Fruit fly (Drosophila melanogaster) whole organism, embryonic: Measurements from ENCODE around the gene CG3104.

ENCODE experiments used
- Adf1 ChIP-seq: fragments of 200-800 bp; sonication (Bioruptor generic); IDR thresholded peaks from 2 replicates; pipeline ENCODE4 v1.3.6; 2022; ENCODE audit warnings: missing biosample characterization, missing genetic modification characterization
- CG10209 ChIP-seq: fragments of 200-800 bp; sonication (Bioruptor generic); optimal IDR thresholded peaks from 3 replicates; lab custom pipeline; 2017; ENCODE audit warnings: missing biosample characterization, mild to moderate bottlenecking, missing genetic modification characterization, missing genetic modification reagents
- CG10431 ChIP-seq: fragments of 200-800 bp; sonication (Bioruptor generic); optimal IDR thresholded peaks from 3 replicates; lab custom pipeline; 2018; ENCODE audit warnings: missing biosample characterization, mild to moderate bottlenecking, missing genetic modification characterization
- CG11504 ChIP-seq: fragments of 200-800 bp; sonication (Bioruptor generic); optimal IDR thresholded peaks from 3 replicates; lab custom pipeline; 2019; ENCODE audit warnings: missing biosample characterization, mild to moderate bottlenecking, missing genetic modification characterization, moderate library complexity
- CG12219 ChIP-seq: fragments of 200-800 bp; sonication (Bioruptor generic); optimal IDR thresholded peaks from 3 replicates; lab custom pipeline; 2018; ENCODE audit warnings: missing biosample characterization, mild to moderate bottlenecking, missing genetic modification characterization
- CG12391 ChIP-seq: fragments of 200-800 bp; sonication (Bioruptor generic); optimal IDR thresholded peaks from 3 replicates; lab custom pipeline; 2018; ENCODE audit warnings: missing biosample characterization, mild to moderate bottlenecking, missing genetic modification characterization, moderate library complexity
- CG12659 ChIP-seq: fragments of 200-800 bp; sonication (Bioruptor generic); optimal IDR thresholded peaks from 3 replicates; lab custom pipeline; 2017; ENCODE audit warnings: mild to moderate bottlenecking, missing biosample characterization, missing genetic modification reagents, missing genetic modification characterization
- CG14667 ChIP-seq: fragments of 200-800 bp; sonication (Bioruptor generic); IDR thresholded peaks from 2 replicates; pipeline ENCODE4 v1.3.6; 2022; ENCODE audit warnings: missing biosample characterization, missing genetic modification characterization
- CG1602 ChIP-seq: fragments of 200-800 bp; sonication (Bioruptor generic); optimal IDR thresholded peaks from 3 replicates; lab custom pipeline; 2016; ENCODE audit warnings: missing biosample characterization, missing genetic modification characterization
- CG1603 ChIP-seq: fragments of 200-800 bp; sonication (Bioruptor generic); optimal IDR thresholded peaks from 2 replicates; lab custom pipeline; 2019; ENCODE audit warnings: missing biosample characterization, mild to moderate bottlenecking, missing genetic modification characterization, moderate library complexity
- CG17186 ChIP-seq: fragments of 200-800 bp; sonication (Bioruptor generic); optimal IDR thresholded peaks from 3 replicates; lab custom pipeline; 2017; ENCODE audit warnings: missing biosample characterization, missing genetic modification reagents, missing genetic modification characterization
- CG17912 ChIP-seq: fragments of 200-800 bp; sonication (Bioruptor generic); optimal IDR thresholded peaks from 2 replicates; lab custom pipeline; 2018; ENCODE audit warnings: missing biosample characterization, mild to moderate bottlenecking, missing genetic modification characterization
- CG2202 ChIP-seq: fragments of 200-800 bp; sonication (Bioruptor generic); optimal IDR thresholded peaks from 2 replicates; lab custom pipeline; 2018; ENCODE audit warnings: missing biosample characterization, mild to moderate bottlenecking, missing genetic modification characterization
- CG31441 ChIP-seq: fragments of 200-800 bp; sonication (Bioruptor generic); IDR thresholded peaks from 2 replicates; pipeline ENCODE4 v1.3.6; 2022; ENCODE audit warnings: missing biosample characterization, missing genetic modification characterization
- CG3163 ChIP-seq: fragments of 200-800 bp; sonication (Bioruptor generic); optimal IDR thresholded peaks from 3 replicates; lab custom pipeline; 2016; ENCODE audit warnings: missing biosample characterization, missing genetic modification characterization
- CG32532 ChIP-seq: fragments of 200-800 bp; sonication (Bioruptor generic); IDR thresholded peaks from 2 replicates; pipeline ENCODE4 v1.3.6; 2022; ENCODE audit warnings: missing biosample characterization, missing genetic modification characterization
- CG32772 ChIP-seq: fragments of 200-800 bp; sonication (Bioruptor generic); IDR thresholded peaks from 2 replicates; pipeline ENCODE4 v1.3.6; 2022; ENCODE audit warnings: missing biosample characterization, missing genetic modification characterization
- CG34224 ChIP-seq: fragments of 200-800 bp; sonication (Bioruptor generic); IDR thresholded peaks from 3 replicates; pipeline ENCODE4 v1.3.6; 2022; ENCODE audit warnings: missing biosample characterization, missing genetic modification characterization; ENCODE audit not compliant: partially characterized antibody
- CG3847 ChIP-seq: fragments of 200-800 bp; sonication (Bioruptor generic); IDR thresholded peaks from 2 replicates; pipeline ENCODE4 v1.3.6; 2022; ENCODE audit warnings: missing biosample characterization, missing genetic modification characterization
- CG4282 ChIP-seq: fragments of 200-800 bp; sonication (Bioruptor generic); optimal IDR thresholded peaks from 2 replicates; lab custom pipeline; 2016; ENCODE audit warnings: missing biosample characterization, missing genetic modification characterization
- CG5245 ChIP-seq: fragments of 200-800 bp; sonication (Bioruptor generic); optimal IDR thresholded peaks from 3 replicates; lab custom pipeline; 2016; ENCODE audit warnings: missing biosample characterization, missing genetic modification characterization
- CG7928 ChIP-seq: fragments of 200-800 bp; sonication (Bioruptor generic); optimal IDR thresholded peaks from 2 replicates; lab custom pipeline; 2017; ENCODE audit warnings: missing biosample characterization, mild to moderate bottlenecking, missing genetic modification characterization
- CG8388 ChIP-seq: fragments of 200-800 bp; sonication (Bioruptor generic); optimal IDR thresholded peaks from 2 replicates; lab custom pipeline; 2019; ENCODE audit warnings: missing biosample characterization, mild to moderate bottlenecking, missing genetic modification characterization, moderate library complexity
- CG8478 ChIP-seq: fragments of >200 bp; optimal IDR thresholded peaks from 2 replicates; lab custom pipeline; 2018
- CG8924 ChIP-seq: fragments of 200-800 bp; optimal IDR thresholded peaks from 3 replicates; lab custom pipeline; 2019; ENCODE audit warnings: missing biosample characterization, mild to moderate bottlenecking, missing genetic modification characterization, moderate library complexity
- Eip74EF ChIP-seq, 2 experiments: fragments of 200-800 bp in 1 of 2; fragments of >200 bp in 1 of 2; sonication (Bioruptor generic) in 1 of 2; optimal IDR thresholded peaks; 2 replicates each; lab custom pipeline; 2017 to 2019; ENCODE audit warnings: missing biosample characterization in 2 of 2, missing genetic modification characterization in 2 of 2, mild to moderate bottlenecking in 1 of 2, moderate library complexity in 1 of 2
- Lpt ChIP-seq: fragments of >200 bp; optimal IDR thresholded peaks from 2 replicates; lab custom pipeline; 2018; ENCODE audit warnings: missing biosample characterization, missing genetic modification characterization
- Nf-YA ChIP-seq: fragments of 200-800 bp; sonication (Bioruptor generic); IDR thresholded peaks from 2 replicates; pipeline ENCODE4 v1.3.6; 2022; ENCODE audit warnings: missing biosample characterization, missing genetic modification characterization
- Nf-YB ChIP-seq: fragments of 200-800 bp; sonication (Bioruptor generic); optimal IDR thresholded peaks from 3 replicates; lab custom pipeline; 2019; ENCODE audit warnings: missing biosample characterization, mild to moderate bottlenecking, missing genetic modification characterization, moderate library complexity
- Scr ChIP-seq: fragments of 200-800 bp; sonication (Bioruptor generic); IDR thresholded peaks from 2 replicates; pipeline ENCODE4 v1.3.6; 2022; ENCODE audit warnings: missing biosample characterization, missing genetic modification characterization; ENCODE audit not compliant: partially characterized antibody
- Sin3A ChIP-seq: fragments of >200 bp; optimal IDR thresholded peaks from 2 replicates; lab custom pipeline; 2018
- Tbp ChIP-seq: fragments of >200 bp; optimal IDR thresholded peaks from 2 replicates; lab custom pipeline; 2018; ENCODE audit warnings: missing biosample characterization, missing genetic modification characterization
- bigmax ChIP-seq: fragments of 200-800 bp; sonication (Bioruptor generic); optimal IDR thresholded peaks from 2 replicates; lab custom pipeline; 2018; ENCODE audit warnings: missing biosample characterization, mild to moderate bottlenecking, missing genetic modification characterization
- bsh ChIP-seq, 2 experiments: fragments of 200-800 bp; sonication (Bioruptor generic); optimal IDR thresholded peaks; 2 replicates each; lab custom pipeline; 2017 to 2018; ENCODE audit warnings: mild to moderate bottlenecking in 2 of 2, missing biosample characterization in 2 of 2, missing genetic modification characterization in 2 of 2, moderate library complexity in 1 of 2
- caup ChIP-seq: fragments of 200-800 bp; sonication (Bioruptor generic); optimal IDR thresholded peaks from 3 replicates; lab custom pipeline; 2017; ENCODE audit warnings: missing biosample characterization, mild to moderate bottlenecking, missing genetic modification characterization, moderate library complexity; ENCODE audit not compliant: severe bottlenecking
- chm ChIP-seq: fragments of 200-800 bp; sonication (Bioruptor generic); IDR thresholded peaks from 2 replicates; pipeline ENCODE4 v1.3.6; 2022; ENCODE audit warnings: missing biosample characterization, missing genetic modification characterization
- dmrt99B ChIP-seq: fragments of 200-800 bp; sonication (Bioruptor generic); optimal IDR thresholded peaks from 2 replicates; lab custom pipeline; 2018; ENCODE audit warnings: missing biosample characterization, mild to moderate bottlenecking, missing genetic modification characterization, moderate library complexity
- emc ChIP-seq: fragments of 200-800 bp; sonication (Bioruptor generic); optimal IDR thresholded peaks from 2 replicates; lab custom pipeline; 2016; ENCODE audit warnings: missing biosample characterization, missing genetic modification characterization
- gcm ChIP-seq: fragments of 200-800 bp; sonication (Bioruptor generic); optimal IDR thresholded peaks from 2 replicates; lab custom pipeline; 2019; ENCODE audit warnings: missing biosample characterization, mild to moderate bottlenecking, missing genetic modification characterization, moderate library complexity
- grau ChIP-seq: fragments of 200-800 bp; optimal IDR thresholded peaks from 3 replicates; lab custom pipeline; 2019; ENCODE audit warnings: missing biosample characterization, mild to moderate bottlenecking, missing genetic modification characterization, moderate library complexity
- hkb ChIP-seq, 2 experiments: fragments of 200-800 bp in 1 of 2; fragments of >200 bp in 1 of 2; sonication (Bioruptor generic) in 1 of 2; IDR thresholded peaks in 1 of 2; optimal IDR thresholded peaks in 1 of 2; 2 replicates each; pipeline versions ENCODE4 v1.3.6 to Lab custom; 2017 to 2022; ENCODE audit warnings: missing biosample characterization in 1 of 2, missing genetic modification characterization in 1 of 2
- klu ChIP-seq: fragments of 200-800 bp; sonication (Bioruptor generic); IDR thresholded peaks from 2 replicates; pipeline ENCODE4 v1.3.6; 2022; ENCODE audit warnings: missing biosample characterization, missing genetic modification characterization
- odd ChIP-seq: fragments of 200-800 bp; sonication (Bioruptor generic); optimal IDR thresholded peaks from 2 replicates; lab custom pipeline; 2017; ENCODE audit warnings: missing biosample characterization, mild to moderate bottlenecking, missing genetic modification characterization
- pita ChIP-seq: fragments of 200-800 bp; sonication (Bioruptor generic); optimal IDR thresholded peaks from 2 replicates; lab custom pipeline; 2017; ENCODE audit warnings: missing biosample characterization, mild to moderate bottlenecking, missing genetic modification characterization
- sisA ChIP-seq: fragments of 200-800 bp; sonication (Bioruptor generic); IDR thresholded peaks from 2 replicates; pipeline ENCODE4 v1.3.6; 2022; ENCODE audit warnings: missing biosample characterization, missing genetic modification characterization
- tap ChIP-seq: fragments of 200-800 bp; optimal IDR thresholded peaks from 3 replicates; lab custom pipeline; 2019; ENCODE audit warnings: missing biosample characterization, mild to moderate bottlenecking, missing genetic modification characterization, moderate library complexity
- tna ChIP-seq: fragments of 200-800 bp; sonication (Bioruptor generic); IDR thresholded peaks from 2 replicates; pipeline ENCODE4 v1.3.6; 2022; ENCODE audit warnings: missing biosample characterization, missing genetic modification characterization; ENCODE audit not compliant: partially characterized antibody
- zen ChIP-seq: fragments of 200-800 bp; sonication (Bioruptor generic); optimal IDR thresholded peaks from 3 replicates; lab custom pipeline; 2018; ENCODE audit warnings: missing biosample characterization, mild to moderate bottlenecking, missing genetic modification characterization, moderate library complexity
- zfh1 ChIP-seq: fragments of 200-800 bp; sonication (Bioruptor generic); IDR thresholded peaks from 3 replicates; pipeline ENCODE4 v1.3.6; 2022; ENCODE audit warnings: missing biosample characterization, missing genetic modification characterization
- zfh2 ChIP-seq: fragments of 200-800 bp; sonication (Bioruptor generic); optimal IDR thresholded peaks from 2 replicates; lab custom pipeline; 2016; ENCODE audit warnings: missing biosample characterization, missing genetic modification characterization

Gene CG3104

dm6 chr2L:2905051-2905446, 49.5 kb upstream of the CG3104 start (continued):
- TF ChIP-seq Lpt (GFP tag; lab: Kevin White, UChicago) = no peak
- peak; percentile 40 for TF ChIP-seq CG12659
- no peak for TF ChIP-seq zen (tag; lab: Kevin White, UChicago)
- no peak for TF ChIP-seq hkb (optimal IDR thresholded peaks at IDR 0.05; lab: Kevin White, UChicago)
- TF ChIP-seq hkb (GFP tag; IDR thresholded peaks at IDR 0.05; lab: Robert Waterston, UW) = peak; percentile 66
- no peak for TF ChIP-seq Nf-YB (GFP tag; lab: Kevin White, UChicago)
- peak; percentile 43 for TF ChIP-seq grau
- TF ChIP-seq dmrt99B (tag; lab: Kevin White, UChicago) = peak; percentile 80
- no peak for TF ChIP-seq CG12219 (GFP tag; lab: Kevin White, UChicago)
- no peak for TF ChIP-seq CG3847 (GFP tag; lab: Robert Waterston, UW)
- peak; percentile 6 for TF ChIP-seq CG1602 (GFP tag; lab: Kevin White, UChicago)
- TF ChIP-seq CG1603 (tag; lab: Kevin White, UChicago) = no peak
- no peak for TF ChIP-seq tna (GFP tag; lab: Robert Waterston, UW)
- TF ChIP-seq CG10431 = no peak
- TF ChIP-seq bigmax = no peak
- peak; percentile 33; the same call in 1 of the 3 replicates for TF ChIP-seq zfh1 (GFP tag; lab: Robert Waterston, UW)
- peak; percentile 68 for TF ChIP-seq CG31441
- peak; percentile 70 for TF ChIP-seq CG12391 (tag; lab: Kevin White, UChicago)
- TF ChIP-seq CG10209 (GFP tag; lab: Kevin White, UChicago) = peak; percentile 39
- no peak for TF ChIP-seq CG17186 (GFP tag; lab: Kevin White, UChicago)
- no peak for TF ChIP-seq CG2202 (tag; lab: Kevin White, UChicago)
- TF ChIP-seq Nf-YA (GFP tag; lab: Robert Waterston, UW) = peak; percentile 36; the same call in 1 of the 2 replicates
- no peak for TF ChIP-seq CG4282 (GFP tag; lab: Kevin White, UChicago)
- no peak for TF ChIP-seq klu (GFP tag; lab: Robert Waterston, UW)
- TF ChIP-seq sisA (GFP tag; lab: Robert Waterston, UW) = no peak; the same call in none of the 2 replicates
- TF ChIP-seq CG34224 (GFP tag; lab: Robert Waterston, UW) = no peak
- TF ChIP-seq pita (GFP tag; lab: Kevin White, UChicago) = no peak
- no peak for TF ChIP-seq Scr (GFP tag; lab: Robert Waterston, UW)
- TF ChIP-seq chm (GFP tag; lab: Robert Waterston, UW) = no peak
- TF ChIP-seq Eip74EF (GFP tag; optimal IDR thresholded peaks at IDR 0.05; lab: Kevin White, UChicago) = peak in 1 of 2 experiments; percentile 18
- peak in 1 of 2 experiments; percentile 41 for TF ChIP-seq bsh (GFP tag; optimal IDR thresholded peaks at IDR 0.05; lab: Kevin White, UChicago)
- TF ChIP-seq gcm = peak; percentile 30
- peak; percentile 25 for TF ChIP-seq tap (tag; lab: Kevin White, UChicago)
- no peak for TF ChIP-seq CG32532 (GFP tag; lab: Robert Waterston, UW)
- no peak for TF ChIP-seq Sin3A
- TF ChIP-seq CG8478 (lab: Kevin White, UChicago) = no peak
- no peak for TF ChIP-seq CG17912 (GFP tag; lab: Kevin White, UChicago)
- no peak for TF ChIP-seq zfh2 (GFP tag; lab: Kevin White, UChicago)
- peak; percentile 17 for TF ChIP-seq odd (GFP tag; lab: Kevin White, UChicago)
- 0 out of 2 replicates have a peak, but pooled peaks have one; percentile 48 for TF ChIP-seq CG32772 (GFP tag; lab: Robert Waterston, UW)
- no peak for TF ChIP-seq CG7928 (GFP tag; lab: Kevin White, UChicago)
- no peak for TF ChIP-seq Tbp (GFP tag; lab: Kevin White, UChicago)
- TF ChIP-seq CG11504 (tag; lab: Kevin White, UChicago) = peak; percentile 76
- no peak for TF ChIP-seq emc (GFP tag; lab: Kevin White, UChicago)
- TF ChIP-seq CG3163 (GFP tag; lab: Kevin White, UChicago) = no peak
- TF ChIP-seq caup (GFP tag; lab: Kevin White, UChicago) = no peak
- peak; percentile 70 for TF ChIP-seq CG8924 (tag; lab: Kevin White, UChicago)
- TF ChIP-seq CG8388 (GFP tag; lab: Kevin White, UChicago) = peak; percentile 49
- TF ChIP-seq CG14667 (GFP tag; lab: Robert Waterston, UW) = no peak; the same call in 1 of the 2 replicates
- TF ChIP-seq CG5245 (GFP tag; lab: Kevin White, UChicago) = no peak
- TF ChIP-seq Adf1 = no peak
